Fruit fly (Drosophila melanogaster) Kc167 (cell line): ENCODE results near the gene Cpr65Av.

Experiments
- Sin3A ChIP-seq: fragments of >200 bp; optimal IDR thresholded peaks from 2 replicates; lab custom pipeline; 2018; ENCODE audit warnings: missing external identifiers
- insv ChIP-seq: fragments of >200 bp; optimal IDR thresholded peaks from 3 replicates; lab custom pipeline; 2018; ENCODE audit warnings: missing external identifiers
- psq ChIP-seq: fragments of >200 bp; optimal IDR thresholded peaks from 2 replicates; lab custom pipeline; 2017; ENCODE audit warnings: missing external identifiers
- ttk ChIP-seq: sonication (Bioruptor generic); optimal IDR thresholded peaks from 2 replicates; lab custom pipeline; 2017; ENCODE audit warnings: missing external identifiers

dm6 chr3L:6094697-6095096, 45.1 kb downstream of the Cpr65Av start, which contains the start of the genes CG10467 and loj:
- TF ChIP-seq insv (lab: Kevin White, UChicago): no peak
- TF ChIP-seq ttk (lab: Kevin White, UChicago): no peak
- TF ChIP-seq psq (lab: Kevin White, UChicago): no peak
- no peak for TF ChIP-seq Sin3A
